Worm (Caenorhabditis elegans) whole organism, L4 larva: ENCODE results near the gene K02A6.3.

Experiments
- D1046.2 ChIP-seq: fragments of 200-800 bp; sonication (Bioruptor generic); IDR thresholded peaks from 2 replicates; pipeline ENCODE4 v1.3.6; 2022; ENCODE audit warnings: missing genetic modification characterization, missing compliant biosample characterization
- F49E8.2 ChIP-seq: sonication (generic microtip); optimal IDR thresholded peaks from 2 replicates; lab custom pipeline; 2016; ENCODE audit warnings: missing compliant biosample characterization, mild to moderate bottlenecking, missing genetic modification characterization, borderline replicate concordance
- T26A8.4 ChIP-seq: fragments of 200-800 bp; sonication (Bioruptor generic); IDR thresholded peaks from 2 replicates; pipeline ENCODE4 v1.3.6; 2022; ENCODE audit warnings: missing genetic modification characterization, missing compliant biosample characterization
- Y105C5A.15 ChIP-seq: fragments of 200-800 bp; sonication (Bioruptor generic); IDR thresholded peaks from 2 replicates; pipeline ENCODE4 v1.3.6; 2022; ENCODE audit warnings: missing genetic modification characterization, missing compliant biosample characterization
- ZK337.2 ChIP-seq: fragments of 200-800 bp; sonication (Bioruptor generic); IDR thresholded peaks from 2 replicates; pipeline ENCODE4 v1.3.6; 2022; ENCODE audit warnings: missing genetic modification reagents, missing genetic modification characterization, missing compliant biosample characterization
- ceh-20 ChIP-seq: fragments of 200-800 bp; sonication (Bioruptor generic); IDR thresholded peaks from 2 replicates; pipeline ENCODE4 v1.3.6; 2022; ENCODE audit warnings: missing genetic modification reagents, missing genetic modification characterization, missing compliant biosample characterization
- ceh-28 ChIP-seq: fragments of 150-350 bp; optimal IDR thresholded peaks from 2 replicates; lab custom pipeline; 2014; ENCODE audit warnings: missing biosample characterization, missing genetic modification reagents, missing genetic modification characterization
- ceh-44 ChIP-seq: fragments of 200-800 bp; sonication (Bioruptor generic); IDR thresholded peaks from 2 replicates; pipeline ENCODE4 v1.3.6; 2022; ENCODE audit warnings: missing genetic modification reagents, missing genetic modification characterization, missing compliant biosample characterization
- ceh-62 ChIP-seq: sonication (generic microtip); optimal IDR thresholded peaks from 2 replicates; lab custom pipeline; 2017; ENCODE audit warnings: missing biosample characterization, missing genetic modification characterization
- daf-16 ChIP-seq, 3 experiments: sonication (generic microtip); optimal IDR thresholded peaks; 2 replicates each; lab custom pipeline; 2016 to 2017; ENCODE audit warnings: missing genetic modification characterization in 3 of 3, missing genetic modification reagents in 3 of 3, mild to moderate bottlenecking in 2 of 3, missing compliant biosample characterization in 2 of 3, missing biosample characterization in 1 of 3, moderate library complexity in 1 of 3
- dmd-9 ChIP-seq: fragments of 200-800 bp; sonication (Bioruptor generic); IDR thresholded peaks from 2 replicates; pipeline ENCODE4 v1.3.6; 2022; ENCODE audit warnings: missing genetic modification reagents, missing genetic modification characterization, missing compliant biosample characterization
- fkh-10 ChIP-seq: fragments of 150-350 bp; optimal IDR thresholded peaks from 2 replicates; lab custom pipeline; 2014; ENCODE audit warnings: missing biosample characterization, missing genetic modification reagents, missing genetic modification characterization
- fos-1 ChIP-seq: fragments of 150-350 bp; optimal IDR thresholded peaks from 2 replicates; lab custom pipeline; 2014; ENCODE audit warnings: missing biosample characterization, missing genetic modification characterization
- hif-1 ChIP-seq, 2 experiments: sonication (generic microtip); optimal IDR thresholded peaks; 2 replicates each; lab custom pipeline; 2016 to 2017; ENCODE audit warnings: missing compliant biosample characterization in 2 of 2, missing genetic modification characterization in 2 of 2, missing genetic modification reagents in 2 of 2, missing genotype in 2 of 2, mild to moderate bottlenecking in 1 of 2
- hlh-11 ChIP-seq: fragments of 200-800 bp; sonication (Bioruptor generic); optimal IDR thresholded peaks from 2 replicates; lab custom pipeline; 2018; ENCODE audit warnings: mild to moderate bottlenecking, missing genetic modification characterization, missing compliant biosample characterization
- hlh-30 ChIP-seq: sonication (generic microtip); optimal IDR thresholded peaks from 2 replicates; lab custom pipeline; 2017; ENCODE audit warnings: antibody characterized with exemption, mild to moderate bottlenecking, missing genetic modification characterization, missing compliant biosample characterization; ENCODE audit not compliant: insufficient read depth
- jun-1 ChIP-seq: fragments of 150-350 bp; optimal IDR thresholded peaks from 2 replicates; lab custom pipeline; 2014; ENCODE audit warnings: missing biosample characterization, missing genetic modification reagents, missing genetic modification characterization
- lir-3 ChIP-seq: sonication (generic microtip); optimal IDR thresholded peaks from 2 replicates; lab custom pipeline; 2016; ENCODE audit warnings: mild to moderate bottlenecking, missing genetic modification characterization, missing compliant biosample characterization
- madf-5 ChIP-seq, 2 experiments: fragments of 200-800 bp; sonication (Bioruptor generic); IDR thresholded peaks; 2 replicates each; pipeline ENCODE4 v1.3.6; 2022; ENCODE audit warnings: missing compliant biosample characterization in 2 of 2, missing genetic modification characterization in 2 of 2
- mdl-1 ChIP-seq, 2 experiments: fragments of 150-350 bp in 1 of 2; sonication (generic microtip) in 1 of 2; optimal IDR thresholded peaks; 2 replicates each; lab custom pipeline; 2014 to 2017; ENCODE audit warnings: missing biosample characterization in 2 of 2, missing genetic modification characterization in 2 of 2
- mep-1 ChIP-seq: fragments of 150-350 bp; sonication (generic microtip); optimal IDR thresholded peaks from 3 replicates; lab custom pipeline; 2014; ENCODE audit warnings: missing biosample characterization, missing genetic modification characterization
- nhr-10 ChIP-seq: fragments of 150-350 bp; optimal IDR thresholded peaks from 2 replicates; lab custom pipeline; 2014; ENCODE audit warnings: missing biosample characterization, missing genetic modification characterization
- nhr-28 ChIP-seq: fragments of 150-350 bp; optimal IDR thresholded peaks from 2 replicates; lab custom pipeline; 2014; ENCODE audit warnings: missing biosample characterization, missing genetic modification characterization
- nhr-41 ChIP-seq: fragments of 200-800 bp; sonication (Bioruptor generic); IDR thresholded peaks from 2 replicates; pipeline ENCODE4 v1.3.6; 2022; ENCODE audit warnings: missing genetic modification reagents, missing genetic modification characterization, missing compliant biosample characterization
- nhr-6 ChIP-seq: fragments of 150-350 bp; optimal IDR thresholded peaks from 2 replicates; lab custom pipeline; 2014; ENCODE audit warnings: missing biosample characterization, missing genetic modification characterization
- nhr-76 ChIP-seq: fragments of 150-350 bp; optimal IDR thresholded peaks from 2 replicates; lab custom pipeline; 2014; ENCODE audit warnings: missing biosample characterization, missing genetic modification characterization
- saeg-2 ChIP-seq: fragments of 200-800 bp; sonication (Bioruptor generic); IDR thresholded peaks from 2 replicates; pipeline ENCODE4 v1.3.6; 2022; ENCODE audit warnings: missing genetic modification reagents, missing genetic modification characterization, missing compliant biosample characterization
- sdz-12 ChIP-seq: fragments of 200-800 bp; sonication (Bioruptor generic); optimal IDR thresholded peaks from 2 replicates; lab custom pipeline; 2018; ENCODE audit warnings: mild to moderate bottlenecking, missing genetic modification characterization, missing compliant biosample characterization
- set-16 ChIP-seq: fragments of 200-800 bp; sonication (Bioruptor generic); IDR thresholded peaks from 2 replicates; pipeline ENCODE4 v1.3.6; 2022; ENCODE audit warnings: missing genetic modification reagents, missing genetic modification characterization, missing compliant biosample characterization
- unc-39 ChIP-seq: sonication (generic microtip); optimal IDR thresholded peaks from 2 replicates; lab custom pipeline; 2017; ENCODE audit warnings: missing biosample characterization, missing genetic modification characterization
- unc-62 ChIP-seq, 3 experiments: fragments of 150-350 bp in 1 of 3; sonication (generic microtip); optimal IDR thresholded peaks in 2 of 3; peaks in 1 of 3; 1 replicate in 1 of 3; 2 replicates in 2 of 3; lab custom pipeline; 2014 to 2017; ENCODE audit warnings: missing biosample characterization in 3 of 3, missing genetic modification characterization in 3 of 3, missing genetic modification reagents in 3 of 3, missing genotype in 1 of 3
- vab-7 ChIP-seq: fragments of 200-800 bp; sonication (Bioruptor generic); IDR thresholded peaks from 2 replicates; pipeline ENCODE4 v1.3.6; 2022; ENCODE audit warnings: missing genetic modification reagents, missing genetic modification characterization, missing compliant biosample characterization
- zip-2 ChIP-seq: fragments of 150-350 bp; optimal IDR thresholded peaks from 2 replicates; lab custom pipeline; 2014; ENCODE audit warnings: missing biosample characterization, missing genetic modification characterization

K02A6.3 gene

DNA sequence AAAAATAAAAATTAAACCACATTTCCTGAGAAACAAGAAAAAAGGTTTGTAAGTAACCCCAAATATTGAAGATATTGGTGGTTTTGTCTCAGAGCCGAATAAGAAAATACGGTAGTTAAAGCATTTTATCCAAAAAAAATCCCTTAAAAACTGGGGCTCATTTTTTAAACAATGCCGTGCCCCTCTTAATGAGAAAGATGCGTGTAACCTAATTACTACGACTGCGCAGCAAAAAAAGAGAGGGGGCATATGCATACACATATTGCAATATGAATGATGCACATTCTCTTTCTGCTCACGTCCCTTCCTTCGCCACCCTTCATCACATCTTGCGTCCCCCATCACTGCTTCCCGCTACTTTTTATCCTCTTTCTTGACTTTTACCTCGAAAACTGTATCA lies 36.4 kb upstream of the K02A6.3 start:
- TF ChIP-seq mdl-1 (tag; optimal IDR thresholded peaks at IDR 0.05; lab: Kevin White, UChicago) (no peak), mep-1 (no peak), T26A8.4 (GFP tag; lab: Robert Waterston, UW) (no peak), ceh-62 (tag; lab: Kevin White, UChicago) (no peak), nhr-76 (no peak), nhr-6 (tag; lab: Kevin White, UChicago) (no peak), daf-16 (GFP tag; optimal IDR thresholded peaks at IDR 0.05; lab: Kevin White, UChicago) (no peak), daf-16 (tag; optimal IDR thresholded peaks at IDR 0.05; lab: Kevin White, UChicago) (no peak), unc-39 (no peak), dmd-9 (GFP tag; lab: Robert Waterston, UW) (no peak)
- TF ChIP-seq, all 104 proteins: peak for 0

DNA sequence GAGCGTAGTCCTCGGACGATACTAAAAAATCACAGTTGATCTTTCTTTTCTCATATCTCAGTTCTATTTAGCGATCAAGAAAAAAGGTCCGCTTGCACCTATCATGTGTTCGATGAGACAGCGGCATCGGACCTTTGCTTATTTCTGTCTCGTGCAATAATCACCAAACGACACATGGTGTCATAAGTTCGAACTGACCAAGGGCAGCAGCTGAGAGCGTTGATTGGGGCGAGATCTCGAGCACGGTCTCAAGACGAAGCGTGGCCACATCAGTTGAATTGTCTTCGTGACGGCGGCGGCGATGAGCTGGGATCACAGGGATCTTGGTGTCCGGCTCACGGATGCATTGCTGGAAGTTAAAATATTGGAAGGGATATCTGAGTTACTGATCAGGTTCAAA lies 31.0 kb upstream of the K02A6.3 start:
- TF ChIP-seq ceh-28: no peak
- peak; percentile 55 for TF ChIP-seq hlh-30
- 0 out of 2 replicates have a peak, but pooled peaks have one; percentile 55 for TF ChIP-seq D1046.2 (GFP tag; lab: Robert Waterston, UW)
- TF ChIP-seq ceh-20: 0 out of 2 replicates have a peak, but pooled peaks have one; percentile 42

DNA sequence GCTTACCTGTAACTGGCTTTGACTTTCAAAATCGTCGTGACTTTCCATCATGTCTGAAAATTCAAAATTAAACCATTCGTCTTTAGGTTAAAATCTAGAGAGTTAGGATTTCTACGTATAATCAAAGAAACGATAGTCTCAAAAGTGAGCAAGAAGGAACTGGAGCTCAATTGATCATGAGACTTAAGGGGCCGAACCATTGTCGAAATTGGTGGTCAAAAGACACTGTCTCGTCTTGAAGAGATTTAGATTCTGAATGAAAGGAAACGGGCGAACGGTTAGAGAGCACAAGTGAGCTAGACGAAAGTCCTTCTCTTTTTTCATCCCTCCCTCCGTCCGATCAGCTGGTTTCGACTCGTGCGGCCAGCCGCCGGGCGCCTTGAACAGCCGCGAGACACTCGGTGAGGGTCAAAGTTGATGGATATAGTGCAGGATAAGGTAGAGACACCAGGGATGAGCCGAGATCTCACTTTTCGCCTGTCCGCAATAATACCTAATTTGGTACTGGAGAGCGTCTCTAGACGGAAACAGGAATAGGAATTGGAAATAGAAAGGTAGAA lies 29.5 kb upstream of the K02A6.3 start, which contains the start of gene M60.7:
TSS of gene M60.7 (minus strand) at position 51 of the 560 bp plus-strand sequence.
- peak; percentile 52 for TF ChIP-seq hlh-11 (tag; lab: Kevin White, UChicago)
- TF ChIP-seq F49E8.2 (tag; lab: Kevin White, UChicago): no peak
- no peak for TF ChIP-seq nhr-41 (GFP tag; lab: Robert Waterston, UW)
- no peak for TF ChIP-seq jun-1 (tag; lab: Kevin White, UChicago)
- TF ChIP-seq Y105C5A.15 (GFP tag; lab: Robert Waterston, UW): no peak
- TF ChIP-seq ZK337.2 (GFP tag; lab: Robert Waterston, UW): no peak
- no peak for TF ChIP-seq lir-3 (tag; lab: Kevin White, UChicago)
- TF ChIP-seq unc-62 (GFP tag; optimal IDR thresholded peaks at IDR 0.05 in 1 of 2; lab: Kevin White, UChicago): peak in 1 of 2 experiments; percentile 80
- TF ChIP-seq unc-62 (tag; optimal IDR thresholded peaks at IDR 0.05; lab: Kevin White, UChicago): no peak
- no peak for TF ChIP-seq ceh-44 (GFP tag; lab: Robert Waterston, UW)
- no peak for TF ChIP-seq zip-2 (tag; lab: Kevin White, UChicago)
- no peak for TF ChIP-seq madf-5 (GFP tag; IDR thresholded peaks at IDR 0.05; lab: Robert Waterston, UW)
- no peak for TF ChIP-seq T26A8.4 (GFP tag; lab: Robert Waterston, UW)
- TF ChIP-seq nhr-28 (tag; lab: Kevin White, UChicago): no peak
- TF ChIP-seq set-16 (GFP tag; lab: Robert Waterston, UW): peak; percentile 61; the same call in 1 of the 2 replicates

DNA sequence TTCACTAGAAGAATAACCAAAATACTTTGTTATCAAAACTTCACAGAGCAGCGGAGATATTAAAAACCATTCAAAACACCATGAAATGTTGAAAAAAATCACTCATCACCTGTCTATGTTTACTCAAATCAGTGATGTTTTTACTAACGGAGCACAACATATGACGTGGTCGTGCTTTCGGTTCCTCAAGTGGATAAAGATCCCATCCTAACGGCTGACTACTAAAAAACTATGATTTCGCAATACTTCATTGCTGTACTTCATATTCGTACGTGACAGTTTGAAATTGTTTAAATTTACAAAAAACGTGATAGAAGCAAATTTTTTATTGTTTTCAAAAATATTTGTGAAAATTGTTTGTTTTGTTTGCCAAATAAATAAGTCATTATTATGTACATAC lies 26.0 kb upstream of the K02A6.3 start:
- TF ChIP-seq fkh-10 (GFP tag; lab: Kevin White, UChicago) (no peak), ceh-44 (GFP tag; lab: Robert Waterston, UW) (no peak), vab-7 (GFP tag; lab: Robert Waterston, UW) (no peak), saeg-2 (GFP tag; lab: Robert Waterston, UW) (no peak), dmd-9 (GFP tag; lab: Robert Waterston, UW) (no peak), unc-62 (GFP tag; optimal IDR thresholded peaks at IDR 0.05 in 1 of 2; lab: Kevin White, UChicago) (no peak), unc-62 (tag; optimal IDR thresholded peaks at IDR 0.05; lab: Kevin White, UChicago) (no peak), mdl-1 (tag; optimal IDR thresholded peaks at IDR 0.05; lab: Kevin White, UChicago) (no peak), fos-1 (no peak), sdz-12 (GFP tag; lab: Kevin White, UChicago) (no peak), hlh-30 (peak; percentile 44), hif-1 (tag; optimal IDR thresholded peaks at IDR 0.05; lab: Kevin White, UChicago) (peak in 1 of 2 experiments; percentile 95), hlh-11 (tag; lab: Kevin White, UChicago) (no peak), nhr-10 (no peak), daf-16 (GFP tag; optimal IDR thresholded peaks at IDR 0.05; lab: Kevin White, UChicago) (peak in 1 of 2 experiments; percentile 94), daf-16 (tag; optimal IDR thresholded peaks at IDR 0.05; lab: Kevin White, UChicago) (no peak)
- TF ChIP-seq, all 104 proteins: peak for 3
